Fruit fly (Drosophila melanogaster): ENCODE measurements around the gene CG43050.
A peak's percentile ranks its signal among the peaks of the same experiment; 100 is the strongest.

CG43050 gene

dm6 chr2L:13145035-13145683 lies 26.1 kb downstream of the CG43050 start (continued):
- peak; percentile 60 for TF ChIP-seq Dip3 (GFP tag; optimal IDR thresholded peaks at IDR 0.05)
- peak; percentile 76 for TF ChIP-seq CG6854 (GFP tag; optimal IDR thresholded peaks at IDR 0.05)
- TF ChIP-seq wor (GFP tag; IDR thresholded peaks at IDR 0.05): 0 out of 2 replicates have a peak, but pooled peaks have one; percentile 10
- peak; percentile 35 for TF ChIP-seq CG11723 (GFP tag; optimal IDR thresholded peaks at IDR 0.05)
- TF ChIP-seq psq (GFP tag; optimal IDR thresholded peaks at IDR 0.05): no peak
- TF ChIP-seq ham (GFP tag; IDR thresholded peaks at IDR 0.05): no peak
- peak; percentile 86 for TF ChIP-seq gem (tag; optimal IDR thresholded peaks at IDR 0.05)
- peak; percentile 79 for TF ChIP-seq CG9817 (tag; optimal IDR thresholded peaks at IDR 0.05)
- no peak for TF ChIP-seq CG17802 (tag; optimal IDR thresholded peaks at IDR 0.05)
- no peak for TF ChIP-seq CG6791 (GFP tag; IDR thresholded peaks at IDR 0.05; ENCODE audit: partially characterized antibody)
- TF ChIP-seq MBD-R2 (GFP tag; IDR thresholded peaks at IDR 0.05): peak; percentile 51; the same call in 1 of the 2 replicates
- no peak for TF ChIP-seq pan (optimal IDR thresholded peaks at IDR 0.05)
- peak in 1 of 2 experiments; percentile 84 for TF ChIP-seq pan (GFP tag; optimal IDR thresholded peaks at IDR 0.05 in 1 of 2, IDR thresholded peaks at IDR 0.05 in 1 of 2)
- peak; percentile 24 for TF ChIP-seq ftz-f1 (GFP tag; optimal IDR thresholded peaks at IDR 0.05)
- no peak for TF ChIP-seq MESR4 (GFP tag; optimal IDR thresholded peaks at IDR 0.05)
- TF ChIP-seq wdn (GFP tag; IDR thresholded peaks at IDR 0.05): peak; percentile 70
- TF ChIP-seq CG10147 (GFP tag; optimal IDR thresholded peaks at IDR 0.05): peak; percentile 89
- no peak for TF ChIP-seq CG3838 (GFP tag; optimal IDR thresholded peaks at IDR 0.05)
- peak; percentile 88 for TF ChIP-seq row (GFP tag; IDR thresholded peaks at IDR 0.05)
- peak; percentile 80 for TF ChIP-seq CG12659 (GFP tag; optimal IDR thresholded peaks at IDR 0.05)
- TF ChIP-seq unc-4 (GFP tag; IDR thresholded peaks at IDR 0.05; ENCODE audit: partially characterized antibody): no peak
- TF ChIP-seq CG10462 (GFP tag; optimal IDR thresholded peaks at IDR 0.05): peak; percentile 16
- no peak for TF ChIP-seq CG1529 (GFP tag; optimal IDR thresholded peaks at IDR 0.05)
- TF ChIP-seq CG34422 (GFP tag; IDR thresholded peaks at IDR 0.05): peak; percentile 79
- TF ChIP-seq tna (GFP tag; IDR thresholded peaks at IDR 0.05; ENCODE audit: partially characterized antibody): no peak
- no peak for TF ChIP-seq ara (GFP tag; IDR thresholded peaks at IDR 0.05)
- no peak for TF ChIP-seq Tbp (GFP tag; optimal IDR thresholded peaks at IDR 0.05)
- TF ChIP-seq Awh (GFP tag; IDR thresholded peaks at IDR 0.05): no peak
- TF ChIP-seq CG10979 (tag; optimal IDR thresholded peaks at IDR 0.05): no peak
- TF ChIP-seq CG30020 (tag; optimal IDR thresholded peaks at IDR 0.05): no peak
- TF ChIP-seq MTF-1 (GFP tag; optimal IDR thresholded peaks at IDR 0.05; ENCODE audit: borderline replicate concordance): no peak
- TF ChIP-seq CG14965 (GFP tag; optimal IDR thresholded peaks at IDR 0.05; ENCODE audit: borderline replicate concordance): no peak
- TF ChIP-seq Sox102F (GFP tag; optimal IDR thresholded peaks at IDR 0.05): peak; percentile 74
- peak; percentile 50; the same call in 1 of the 2 replicates for TF ChIP-seq Poxn (GFP tag; IDR thresholded peaks at IDR 0.05)
- no peak for TF ChIP-seq dimm (GFP tag; IDR thresholded peaks at IDR 0.05)
- no peak for TF ChIP-seq Scr (GFP tag; IDR thresholded peaks at IDR 0.05; ENCODE audit: partially characterized antibody)
- TF ChIP-seq btn (GFP tag; optimal IDR thresholded peaks at IDR 0.05): no peak
- peak; percentile 85 for TF ChIP-seq Atf6 (GFP tag; IDR thresholded peaks at IDR 0.05)
- peak; percentile 62 for TF ChIP-seq pb (GFP tag; optimal IDR thresholded peaks at IDR 0.05)
- TF ChIP-seq CG34376 (GFP tag; optimal IDR thresholded peaks at IDR 0.05): peak; percentile 57
- peak; percentile 81 for TF ChIP-seq dmrt99B (tag; optimal IDR thresholded peaks at IDR 0.05)
- no peak for TF ChIP-seq CG4707 (GFP tag; optimal IDR thresholded peaks at IDR 0.05)
- peak; percentile 58 for TF ChIP-seq Asciz (GFP tag; optimal IDR thresholded peaks at IDR 0.05)
- TF ChIP-seq slp2 (GFP tag; optimal IDR thresholded peaks at IDR 0.05): peak; percentile 46
- peak; percentile 53 for TF ChIP-seq CG8281 (tag; optimal IDR thresholded peaks at IDR 0.05)
- peak; percentile 78 for TF ChIP-seq Aef1 (GFP tag; IDR thresholded peaks at IDR 0.05)
- TF ChIP-seq insv (GFP tag; optimal IDR thresholded peaks at IDR 0.05): no peak
- peak; percentile 76 for TF ChIP-seq Abd-B (GFP tag; optimal IDR thresholded peaks at IDR 0.05)
- TF ChIP-seq al (GFP tag; IDR thresholded peaks at IDR 0.05): peak; percentile 88
- TF ChIP-seq abd-A (tag; optimal IDR thresholded peaks at IDR 0.05): peak; percentile 76

Measured in whole organism, embryonic.